Worm (Caenorhabditis elegans) whole organism, young adult: ENCODE results near the gene clc-7.

Experiments used
- B0261.1 ChIP-seq: sonication (generic microtip); optimal IDR thresholded peaks from 2 replicates; lab custom pipeline; 2016; ENCODE audit warnings: mild to moderate bottlenecking, missing genetic modification characterization, moderate library complexity, missing compliant biosample characterization
- C06A6.2 ChIP-seq: fragments of 200-800 bp; sonication (Bioruptor generic); conservative IDR thresholded peaks from 2 replicates; pipeline ENCODE4 v1.3.6; 2022; ENCODE audit warnings: missing genetic modification characterization, missing compliant biosample characterization
- C17E4.6 ChIP-seq: fragments of 200-800 bp; sonication (Bioruptor generic); IDR thresholded peaks from 2 replicates; pipeline ENCODE4 v1.3.6; 2022; ENCODE audit warnings: missing genetic modification reagents, missing genetic modification characterization, missing compliant biosample characterization
- D2030.7 ChIP-seq: fragments of 200-800 bp; sonication (Bioruptor generic); IDR thresholded peaks from 2 replicates; pipeline ENCODE4 v1.3.6; 2022; ENCODE audit warnings: missing genetic modification reagents, missing genetic modification characterization, missing compliant biosample characterization
- F10E7.11 ChIP-seq: sonication (generic microtip); optimal IDR thresholded peaks from 2 replicates; lab custom pipeline; 2017; ENCODE audit warnings: mild to moderate bottlenecking, missing genetic modification characterization, moderate library complexity, missing compliant biosample characterization
- F23B12.7 ChIP-seq: sonication (generic microtip); optimal IDR thresholded peaks from 2 replicates; lab custom pipeline; 2017; ENCODE audit warnings: missing genetic modification characterization, mild to moderate bottlenecking, missing compliant biosample characterization, antibody characterized with exemption, moderate library complexity; ENCODE audit not compliant: insufficient read depth
- F33H1.4 ChIP-seq: fragments of 200-800 bp; sonication (Bioruptor generic); IDR thresholded peaks from 2 replicates; pipeline ENCODE4 v1.3.6; 2022; ENCODE audit warnings: missing genetic modification reagents, missing genetic modification characterization, missing compliant biosample characterization
- F37B4.10 ChIP-seq: fragments of 200-800 bp; sonication (Bioruptor generic); IDR thresholded peaks from 2 replicates; pipeline ENCODE4 v1.3.6; 2022; ENCODE audit warnings: missing genetic modification characterization, missing compliant biosample characterization
- F49E8.2 ChIP-seq: sonication (generic microtip); optimal IDR thresholded peaks from 3 replicates; lab custom pipeline; 2017; ENCODE audit warnings: missing genetic modification characterization, mild to moderate bottlenecking, missing compliant biosample characterization, antibody characterized with exemption, moderate library complexity; ENCODE audit not compliant: insufficient read depth
- F57C9.4 ChIP-seq: sonication (generic microtip); optimal IDR thresholded peaks from 2 replicates; lab custom pipeline; 2017; ENCODE audit warnings: mild to moderate bottlenecking, missing genetic modification characterization, missing compliant biosample characterization
- K12H6.12 ChIP-seq: fragments of 200-800 bp; sonication (Bioruptor generic); optimal IDR thresholded peaks from 2 replicates; lab custom pipeline; 2018; ENCODE audit warnings: mild to moderate bottlenecking, missing genetic modification characterization, missing compliant biosample characterization
- Y53G8AR.9 ChIP-seq: fragments of 200-800 bp; sonication (Bioruptor generic); conservative IDR thresholded peaks from 2 replicates; pipeline ENCODE4 v1.3.6; 2022; ENCODE audit warnings: missing genetic modification reagents, missing genetic modification characterization, missing compliant biosample characterization
- Y56A3A.18 ChIP-seq: fragments of 200-800 bp; sonication (Bioruptor generic); IDR thresholded peaks from 2 replicates; pipeline ENCODE4 v1.3.6; 2022; ENCODE audit warnings: missing genetic modification reagents, missing genetic modification characterization, missing compliant biosample characterization
- Y79H2A.3 ChIP-seq: fragments of 200-800 bp; sonication (Bioruptor generic); conservative IDR thresholded peaks from 2 replicates; pipeline ENCODE4 v1.3.6; 2022; ENCODE audit warnings: missing genetic modification reagents, missing genetic modification characterization, missing compliant biosample characterization
- ZK185.1 ChIP-seq: sonication (generic microtip); optimal IDR thresholded peaks from 2 replicates; lab custom pipeline; 2016; ENCODE audit warnings: mild to moderate bottlenecking, missing genetic modification characterization, missing compliant biosample characterization; ENCODE audit not compliant: poor library complexity, severe bottlenecking
- attf-3 ChIP-seq: fragments of 200-800 bp; sonication (Bioruptor generic); conservative IDR thresholded peaks from 2 replicates; pipeline ENCODE4 v1.3.6; 2022; ENCODE audit warnings: missing genetic modification reagents, missing genetic modification characterization, missing compliant biosample characterization
- bed-1 ChIP-seq: fragments of 200-800 bp; sonication (Bioruptor generic); IDR thresholded peaks from 2 replicates; pipeline ENCODE4 v1.3.6; 2022; ENCODE audit warnings: missing genetic modification reagents, missing genetic modification characterization, missing compliant biosample characterization
- cebp-2 ChIP-seq: fragments of 200-800 bp; sonication (Bioruptor generic); IDR thresholded peaks from 2 replicates; pipeline ENCODE4 v1.3.6; 2022; ENCODE audit warnings: missing genetic modification characterization, missing compliant biosample characterization
- ceh-27 ChIP-seq: fragments of 200-800 bp; sonication (Bioruptor generic); optimal IDR thresholded peaks from 2 replicates; lab custom pipeline; 2018; ENCODE audit warnings: mild to moderate bottlenecking, missing genetic modification characterization, moderate library complexity, missing compliant biosample characterization
- ceh-58 ChIP-seq: fragments of 200-800 bp; sonication (Bioruptor generic); IDR thresholded peaks from 2 replicates; pipeline ENCODE4 v1.3.6; 2022; ENCODE audit warnings: missing genetic modification characterization, missing compliant biosample characterization
- ceh-79 ChIP-seq: sonication (generic microtip); optimal IDR thresholded peaks from 2 replicates; lab custom pipeline; 2017; ENCODE audit warnings: mild to moderate bottlenecking, missing genetic modification characterization, missing compliant biosample characterization
- dox-1 ChIP-seq: fragments of 200-800 bp; sonication (Bioruptor generic); IDR thresholded peaks from 2 replicates; pipeline ENCODE4 v1.3.6; 2022; ENCODE audit warnings: missing genetic modification reagents, missing genetic modification characterization, missing compliant biosample characterization
- dpl-1 ChIP-seq: fragments of 150-350 bp; optimal IDR thresholded peaks from 2 replicates; lab custom pipeline; 2014; ENCODE audit warnings: missing biosample characterization, missing genetic modification reagents, missing genetic modification characterization
- ekl-4 ChIP-seq: fragments of 200-800 bp; sonication (Bioruptor generic); IDR thresholded peaks from 2 replicates; pipeline ENCODE4 v1.3.6; 2022; ENCODE audit warnings: missing genetic modification reagents, missing genetic modification characterization, missing compliant biosample characterization
- hmg-1.2 ChIP-seq: fragments of 200-800 bp; sonication (Bioruptor generic); IDR thresholded peaks from 2 replicates; pipeline ENCODE4 v1.3.6; 2022; ENCODE audit warnings: missing genetic modification reagents, missing genetic modification characterization, missing compliant biosample characterization
- let-607 ChIP-seq, 2 experiments: fragments of 200-800 bp in 1 of 2; sonication (Bioruptor generic) in 1 of 2; sonication (generic microtip) in 1 of 2; optimal IDR thresholded peaks; 2 replicates each; lab custom pipeline; 2016 to 2018; ENCODE audit warnings: mild to moderate bottlenecking in 2 of 2, missing compliant biosample characterization in 2 of 2, missing genetic modification characterization in 2 of 2, moderate library complexity in 2 of 2, missing genotype in 1 of 2
- lin-54 ChIP-seq: fragments of 200-800 bp; sonication (Bioruptor generic); optimal IDR thresholded peaks from 2 replicates; lab custom pipeline; 2018; ENCODE audit warnings: mild to moderate bottlenecking, missing genetic modification characterization, missing compliant biosample characterization
- lsl-1 ChIP-seq: fragments of 200-800 bp; sonication (Bioruptor generic); optimal IDR thresholded peaks from 2 replicates; lab custom pipeline; 2018; ENCODE audit warnings: mild to moderate bottlenecking, missing genetic modification characterization, moderate library complexity, missing compliant biosample characterization
- madf-3 ChIP-seq: fragments of 200-800 bp; sonication (Bioruptor generic); IDR thresholded peaks from 2 replicates; pipeline ENCODE4 v1.3.6; 2022; ENCODE audit warnings: missing genetic modification reagents, missing genetic modification characterization, missing compliant biosample characterization
- madf-6 ChIP-seq: fragments of 200-800 bp; sonication (Bioruptor generic); IDR thresholded peaks from 2 replicates; pipeline ENCODE4 v1.3.6; 2022; ENCODE audit warnings: missing genetic modification reagents, missing genetic modification characterization, missing compliant biosample characterization
- madf-8 ChIP-seq: fragments of 200-800 bp; sonication (Bioruptor generic); conservative IDR thresholded peaks from 2 replicates; pipeline ENCODE4 v1.3.6; 2022; ENCODE audit warnings: missing genetic modification reagents, missing genetic modification characterization, missing compliant biosample characterization
- mcd-1 ChIP-seq: fragments of 200-800 bp; sonication (Bioruptor generic); IDR thresholded peaks from 2 replicates; pipeline ENCODE4 v1.3.6; 2022; ENCODE audit warnings: missing genetic modification reagents, missing genetic modification characterization, missing compliant biosample characterization
- mes-4 ChIP-seq: sonication (generic microtip); optimal IDR thresholded peaks from 2 replicates; lab custom pipeline; 2016; ENCODE audit warnings: missing genotype, missing genetic modification characterization, missing compliant biosample characterization
- mxl-1 ChIP-seq: sonication (generic microtip); optimal IDR thresholded peaks from 2 replicates; lab custom pipeline; 2016; ENCODE audit warnings: missing genetic modification characterization, missing compliant biosample characterization
- nhr-120 ChIP-seq: fragments of 200-800 bp; sonication (Bioruptor generic); IDR thresholded peaks from 2 replicates; pipeline ENCODE4 v1.3.6; 2022; ENCODE audit warnings: missing genetic modification characterization, missing compliant biosample characterization
- nhr-27 ChIP-seq: fragments of 200-800 bp; sonication (Bioruptor generic); optimal IDR thresholded peaks from 2 replicates; lab custom pipeline; 2018; ENCODE audit warnings: mild to moderate bottlenecking, missing genetic modification characterization, moderate library complexity, missing compliant biosample characterization
- nhr-90 ChIP-seq: sonication (generic microtip); optimal IDR thresholded peaks from 2 replicates; lab custom pipeline; 2016; ENCODE audit warnings: missing genotype, mild to moderate bottlenecking, missing genetic modification characterization, missing compliant biosample characterization
- pbrm-1 ChIP-seq: fragments of 200-800 bp; sonication (Bioruptor generic); IDR thresholded peaks from 2 replicates; pipeline ENCODE4 v1.3.6; 2022; ENCODE audit warnings: missing genetic modification reagents, missing genetic modification characterization, missing compliant biosample characterization
- sea-2 ChIP-seq: fragments of 200-800 bp; sonication (Bioruptor generic); IDR thresholded peaks from 2 replicates; pipeline ENCODE4 v1.3.6; 2022; ENCODE audit warnings: missing genetic modification characterization, missing compliant biosample characterization
- snpc-3.4 ChIP-seq: sonication (generic microtip); optimal IDR thresholded peaks from 2 replicates; lab custom pipeline; 2017; ENCODE audit warnings: missing genetic modification characterization, mild to moderate bottlenecking, missing compliant biosample characterization, antibody characterized with exemption, moderate library complexity, missing genotype, missing genetic modification reagents
- tbp1 ChIP-seq: fragments of 200-800 bp; sonication (Bioruptor generic); optimal IDR thresholded peaks from 2 replicates; lab custom pipeline; 2018; ENCODE audit warnings: mild to moderate bottlenecking, missing genetic modification characterization, missing compliant biosample characterization
- unc-62 ChIP-seq: fragments of 150-350 bp; optimal IDR thresholded peaks from 2 replicates; lab custom pipeline; 2014; ENCODE audit warnings: missing biosample characterization, missing genetic modification reagents, missing genetic modification characterization
- xnd-1 ChIP-seq: sonication (generic microtip); optimal IDR thresholded peaks from 2 replicates; lab custom pipeline; 2016; ENCODE audit warnings: missing genotype, missing genetic modification reagents, missing genetic modification characterization, missing compliant biosample characterization
- ztf-25 ChIP-seq: fragments of 200-800 bp; sonication (Bioruptor generic); IDR thresholded peaks from 2 replicates; pipeline ENCODE4 v1.3.6; 2022; ENCODE audit warnings: missing genetic modification reagents, missing genetic modification characterization, missing compliant biosample characterization
- ztf-26 ChIP-seq: sonication (generic microtip); optimal IDR thresholded peaks from 2 replicates; lab custom pipeline; 2017; ENCODE audit warnings: missing genetic modification characterization, missing compliant biosample characterization
- ztf-28 ChIP-seq: fragments of 200-800 bp; sonication (Bioruptor generic); IDR thresholded peaks from 2 replicates; pipeline ENCODE4 v1.3.6; 2022; ENCODE audit warnings: missing genetic modification reagents, missing genetic modification characterization, missing compliant biosample characterization
- ztf-6 ChIP-seq: fragments of 200-800 bp; sonication (Bioruptor generic); IDR thresholded peaks from 2 replicates; pipeline ENCODE4 v1.3.6; 2022; ENCODE audit warnings: missing genetic modification reagents, missing genetic modification characterization, missing compliant biosample characterization

The clc-7 gene

ce11 chrX:5105703-5106102, 37.8 kb downstream of the clc-7 start (continued):
- TF ChIP-seq pbrm-1 (0 out of 2 replicates have a peak, but pooled peaks have one; percentile 8), ceh-27 (GFP tag; lab: Kevin White, UChicago) (no peak), F33H1.4 (GFP tag; lab: Robert Waterston, UW) (no peak), K12H6.12 (tag; lab: Kevin White, UChicago) (no peak), ceh-58 (no peak), F49E8.2 (tag; lab: Kevin White, UChicago) (no peak), F10E7.11 (tag; lab: Kevin White, UChicago) (no peak), snpc-3.4 (tag; lab: Kevin White, UChicago) (no peak), hmg-1.2 (GFP tag; lab: Robert Waterston, UW) (no peak), lsl-1 (no peak), madf-8 (GFP tag; lab: Robert Waterston, UW) (no peak), tbp1 (GFP tag; lab: Kevin White, UChicago) (peak; percentile 2), nhr-120 (no peak), nhr-27 (tag; lab: Kevin White, UChicago) (no peak), cebp-2 (GFP tag; lab: Robert Waterston, UW) (no peak), F23B12.7 (tag; lab: Kevin White, UChicago) (no peak), ztf-25 (GFP tag; lab: Robert Waterston, UW) (no peak), Y53G8AR.9 (GFP tag; lab: Robert Waterston, UW) (no peak; the same call in 1 of the 2 replicates), xnd-1 (tag; lab: Kevin White, UChicago) (no peak), mes-4 (no peak), bed-1 (GFP tag; lab: Robert Waterston, UW) (no peak), dpl-1 (GFP tag; lab: Kevin White, UChicago) (no peak), B0261.1 (tag; lab: Kevin White, UChicago) (no peak), attf-3 (GFP tag; lab: Robert Waterston, UW) (no peak), mxl-1 (tag; lab: Kevin White, UChicago) (no peak), Y56A3A.18 (GFP tag; lab: Robert Waterston, UW) (peak; percentile 13; the same call in 1 of the 2 replicates), ztf-6 (GFP tag; lab: Robert Waterston, UW) (no peak), dox-1 (GFP tag; lab: Robert Waterston, UW) (no peak), ceh-79 (tag; lab: Kevin White, UChicago) (no peak), ZK185.1 (tag; lab: Kevin White, UChicago) (peak; percentile 62), ztf-28 (GFP tag; lab: Robert Waterston, UW) (no peak), D2030.7 (GFP tag; lab: Robert Waterston, UW) (no peak), F37B4.10 (GFP tag; lab: Robert Waterston, UW) (peak; percentile 85; the same call in 1 of the 2 replicates), let-607 (tag; optimal IDR thresholded peaks at IDR 0.05; lab: Kevin White, UChicago) (no peak), unc-62 (no peak), Y79H2A.3 (GFP tag; lab: Robert Waterston, UW) (no peak), F57C9.4 (tag; lab: Kevin White, UChicago) (no peak), sea-2 (GFP tag; lab: Robert Waterston, UW) (no peak), ekl-4 (no peak), mcd-1 (peak; percentile 5; the same call in 1 of the 2 replicates), nhr-90 (peak; percentile 73), ztf-26 (tag; lab: Kevin White, UChicago) (no peak), lin-54 (GFP tag; lab: Kevin White, UChicago) (no peak), C17E4.6 (GFP tag; lab: Robert Waterston, UW) (no peak), C06A6.2 (no peak), madf-3 (GFP tag; lab: Robert Waterston, UW) (no peak), madf-6 (no peak)
